Worm (Caenorhabditis elegans): Measurements from ENCODE around the gene ZK177.11.

DNA sequence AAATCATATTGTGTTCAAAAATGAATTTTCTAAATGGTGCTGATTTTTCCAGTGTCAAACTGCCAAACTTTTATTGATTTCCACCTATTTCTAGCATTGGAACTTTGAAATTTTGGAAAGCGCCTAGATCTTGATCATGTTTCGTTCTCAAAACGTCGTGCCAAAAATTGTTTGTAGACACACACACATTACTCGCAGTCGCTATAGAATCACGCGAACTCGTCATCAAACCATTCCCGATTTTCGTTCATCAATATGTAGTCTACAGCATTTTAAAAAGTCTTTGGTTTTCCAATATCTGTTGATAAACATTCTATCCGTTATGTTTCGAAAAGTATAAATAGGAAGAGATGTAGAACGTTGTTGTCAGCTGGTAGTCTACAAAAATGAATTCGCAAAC, 47.5 kb downstream of the ZK177.11 start, which contains the start of the genes C17C3.1 and C17C3.15:
- TF ChIP-seq sptf-1 (tag; optimal IDR thresholded peaks at IDR 0.05) = no peak
- TF ChIP-seq lin-13 (tag; optimal IDR thresholded peaks at IDR 0.05) = no peak
- no peak for TF ChIP-seq elt-1 (tag; optimal IDR thresholded peaks at IDR 0.05; ENCODE audit: borderline replicate concordance, insufficient read depth)
- no peak for TF ChIP-seq snpc-4 (tag; optimal IDR thresholded peaks at IDR 0.05)
- TF ChIP-seq unc-62 (GFP tag; optimal IDR thresholded peaks at IDR 0.05) = no peak
- TF ChIP-seq pha-4 (tag; optimal IDR thresholded peaks at IDR 0.05) = no peak
- no peak for TF ChIP-seq nhr-76 (tag; optimal IDR thresholded peaks at IDR 0.05)
- TF ChIP-seq ztf-11 (tag; optimal IDR thresholded peaks at IDR 0.05) = no peak
- no peak for TF ChIP-seq ceh-39 (tag; optimal IDR thresholded peaks at IDR 0.05)
- TF ChIP-seq zip-8 (tag; optimal IDR thresholded peaks at IDR 0.05) = no peak
